Worm (Caenorhabditis elegans) whole organism, young adult: Measurements from ENCODE around the gene F23B2.10.

ENCODE experiments used
- F10E7.11 ChIP-seq: sonication (generic microtip); optimal IDR thresholded peaks from 2 replicates; lab custom pipeline; 2017; ENCODE audit warnings: mild to moderate bottlenecking, missing genetic modification characterization, moderate library complexity, missing compliant biosample characterization
- attf-5 ChIP-seq: fragments of 200-800 bp; sonication (Bioruptor generic); optimal IDR thresholded peaks from 2 replicates; lab custom pipeline; 2018; ENCODE audit warnings: mild to moderate bottlenecking, missing genetic modification characterization, missing compliant biosample characterization
- ets-4 ChIP-seq: fragments of 200-800 bp; sonication (Bioruptor generic); optimal IDR thresholded peaks from 2 replicates; lab custom pipeline; 2018; ENCODE audit warnings: mild to moderate bottlenecking, missing genetic modification characterization, missing compliant biosample characterization
- nhr-80 ChIP-seq: sonication (generic microtip); optimal IDR thresholded peaks from 2 replicates; lab custom pipeline; 2016; ENCODE audit warnings: missing genetic modification characterization, missing compliant biosample characterization
- sea-2 ChIP-seq: fragments of 200-800 bp; sonication (Bioruptor generic); IDR thresholded peaks from 2 replicates; pipeline ENCODE4 v1.3.6; 2022; ENCODE audit warnings: missing genetic modification characterization, missing compliant biosample characterization
- snpc-3.4 ChIP-seq: sonication (generic microtip); optimal IDR thresholded peaks from 2 replicates; lab custom pipeline; 2017; ENCODE audit warnings: missing genetic modification characterization, mild to moderate bottlenecking, missing compliant biosample characterization, antibody characterized with exemption, moderate library complexity, missing genotype, missing genetic modification reagents
- unc-62 ChIP-seq: fragments of 150-350 bp; optimal IDR thresholded peaks from 2 replicates; lab custom pipeline; 2014; ENCODE audit warnings: missing biosample characterization, missing genetic modification reagents, missing genetic modification characterization
- zim-3 ChIP-seq: sonication (generic microtip); optimal IDR thresholded peaks from 2 replicates; lab custom pipeline; 2017; ENCODE audit warnings: mild to moderate bottlenecking, missing genetic modification characterization, moderate library complexity, missing compliant biosample characterization
- ztf-26 ChIP-seq: sonication (generic microtip); optimal IDR thresholded peaks from 2 replicates; lab custom pipeline; 2017; ENCODE audit warnings: missing genetic modification characterization, missing compliant biosample characterization
- ztf-3 ChIP-seq: fragments of 200-800 bp; sonication (Bioruptor generic); optimal IDR thresholded peaks from 2 replicates; lab custom pipeline; 2018; ENCODE audit warnings: mild to moderate bottlenecking, missing genetic modification characterization, missing compliant biosample characterization

DNA sequence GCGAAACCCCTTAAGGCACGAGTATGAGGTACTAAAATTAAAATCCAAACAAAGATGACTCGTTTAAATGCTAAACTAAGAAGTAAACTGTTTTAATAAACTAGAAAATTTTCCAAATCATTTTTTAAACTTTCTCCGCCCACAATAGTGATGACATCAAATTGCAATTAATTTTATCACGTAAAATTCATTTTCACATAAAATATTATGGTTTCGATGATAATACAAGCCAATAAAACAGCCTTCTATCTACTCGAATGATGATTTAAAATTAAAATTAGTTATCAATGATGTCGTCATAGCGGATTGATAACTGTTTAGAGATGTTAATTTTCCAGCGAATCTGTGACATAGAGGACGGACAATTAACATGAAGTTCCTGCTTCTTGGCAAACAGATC is 11.5 kb upstream of the F23B2.10 start, which contains the start of gene C07C7.3:
- TF ChIP-seq unc-62 (no peak), ztf-3 (no peak), ztf-26 (no peak), snpc-3.4 (no peak), nhr-80 (tag; lab: Kevin White, UChicago) (no peak), F10E7.11 (tag; lab: Kevin White, UChicago) (no peak), ets-4 (GFP tag; lab: Kevin White, UChicago) (no peak), zim-3 (tag; lab: Kevin White, UChicago) (no peak), attf-5 (GFP tag; lab: Kevin White, UChicago) (no peak), sea-2 (GFP tag; lab: Robert Waterston, UW) (no peak)
